Worm (Caenorhabditis elegans) whole organism, mixed stage, embryonic: ENCODE measurements around the gene pitr-2.

Source experiments
- bed-3 ChIP-seq: fragments of 200-800 bp; sonication (Bioruptor generic); optimal IDR thresholded peaks from 3 replicates; lab custom pipeline; 2018; ENCODE audit warnings: mild to moderate bottlenecking, missing genetic modification characterization, moderate library complexity, missing compliant biosample characterization
- ceh-39 ChIP-seq: fragments of 150-350 bp; optimal IDR thresholded peaks from 2 replicates; lab custom pipeline; 2014; ENCODE audit warnings: missing biosample characterization, missing genetic modification characterization
- ceh-83 ChIP-seq: fragments of 200-800 bp; sonication (Bioruptor generic); optimal IDR thresholded peaks from 2 replicates; lab custom pipeline; 2018; ENCODE audit warnings: mild to moderate bottlenecking, missing genetic modification characterization, missing compliant biosample characterization
- ces-1 ChIP-seq: fragments of 150-350 bp; optimal IDR thresholded peaks from 2 replicates; lab custom pipeline; 2014; ENCODE audit warnings: missing biosample characterization, missing genetic modification reagents, missing genetic modification characterization
- cnd-1 ChIP-seq: fragments of 200-800 bp; sonication (Bioruptor generic); optimal IDR thresholded peaks from 2 replicates; lab custom pipeline; 2018; ENCODE audit warnings: mild to moderate bottlenecking, missing genetic modification characterization, missing compliant biosample characterization
- drap-1 ChIP-seq: fragments of 200-800 bp; sonication (Bioruptor generic); optimal IDR thresholded peaks from 3 replicates; lab custom pipeline; 2018; ENCODE audit warnings: mild to moderate bottlenecking, missing genetic modification characterization, missing compliant biosample characterization
- elt-1 ChIP-seq: sonication (generic microtip); optimal IDR thresholded peaks from 2 replicates; lab custom pipeline; 2017; ENCODE audit warnings: missing genetic modification characterization, mild to moderate bottlenecking, missing compliant biosample characterization, antibody characterized with exemption, moderate library complexity, borderline replicate concordance; ENCODE audit not compliant: insufficient read depth
- flh-1 ChIP-seq: fragments of 200-800 bp; sonication (Bioruptor generic); optimal IDR thresholded peaks from 2 replicates; lab custom pipeline; 2018; ENCODE audit warnings: mild to moderate bottlenecking, missing genetic modification characterization, moderate library complexity, missing compliant biosample characterization
- ham-2 ChIP-seq: fragments of 200-800 bp; sonication (Bioruptor generic); optimal IDR thresholded peaks from 2 replicates; lab custom pipeline; 2018; ENCODE audit warnings: mild to moderate bottlenecking, missing genetic modification characterization, missing compliant biosample characterization
- hlh-1 ChIP-seq: fragments of 150-350 bp; optimal IDR thresholded peaks from 2 replicates; lab custom pipeline; 2014; ENCODE audit warnings: missing biosample characterization, missing genetic modification reagents, missing genetic modification characterization
- lin-13 ChIP-seq: fragments of 150-350 bp; optimal IDR thresholded peaks from 2 replicates; lab custom pipeline; 2014; ENCODE audit warnings: missing biosample characterization, missing genetic modification characterization
- lsy-2 ChIP-seq: fragments of 150-350 bp; optimal IDR thresholded peaks from 2 replicates; lab custom pipeline; 2014; ENCODE audit warnings: missing biosample characterization, missing genetic modification characterization
- mab-5 ChIP-seq: fragments of 150-350 bp; optimal IDR thresholded peaks from 2 replicates; lab custom pipeline; 2014; ENCODE audit warnings: missing biosample characterization, missing genetic modification characterization
- mep-1 ChIP-seq: fragments of 150-350 bp; optimal IDR thresholded peaks from 2 replicates; lab custom pipeline; 2017; ENCODE audit warnings: missing biosample characterization, missing genetic modification reagents, missing genetic modification characterization, inconsistent platforms
- mls-2 ChIP-seq: sonication (generic microtip); optimal IDR thresholded peaks from 2 replicates; lab custom pipeline; 2016; ENCODE audit warnings: mild to moderate bottlenecking, missing genetic modification characterization, moderate library complexity, missing compliant biosample characterization
- nhr-12 ChIP-seq: fragments of 150-350 bp; optimal IDR thresholded peaks from 2 replicates; lab custom pipeline; 2014; ENCODE audit warnings: missing biosample characterization, missing genetic modification characterization
- nhr-237 ChIP-seq: fragments of 150-350 bp; optimal IDR thresholded peaks from 2 replicates; lab custom pipeline; 2014; ENCODE audit warnings: missing biosample characterization, missing genetic modification characterization
- nhr-76 ChIP-seq: sonication (generic microtip); optimal IDR thresholded peaks from 2 replicates; lab custom pipeline; 2017; ENCODE audit warnings: missing biosample characterization, missing genetic modification characterization
- pha-4 ChIP-seq: fragments of 150-350 bp; optimal IDR thresholded peaks from 2 replicates; lab custom pipeline; 2018; ENCODE audit warnings: missing biosample characterization, missing genetic modification reagents, missing genetic modification characterization
- sem-2 ChIP-seq: fragments of 200-800 bp; sonication (Bioruptor generic); optimal IDR thresholded peaks from 2 replicates; lab custom pipeline; 2018; ENCODE audit warnings: mild to moderate bottlenecking, missing genetic modification characterization, missing compliant biosample characterization
- snpc-4 ChIP-seq: fragments of 150-350 bp; optimal IDR thresholded peaks from 2 replicates; lab custom pipeline; 2014; ENCODE audit warnings: missing biosample characterization, missing genetic modification characterization
- sptf-1 ChIP-seq: sonication (generic microtip); optimal IDR thresholded peaks from 2 replicates; lab custom pipeline; 2017; ENCODE audit warnings: mild to moderate bottlenecking, missing genetic modification characterization, moderate library complexity, missing compliant biosample characterization
- tbx-8 ChIP-seq: fragments of 200-800 bp; sonication (Bioruptor generic); optimal IDR thresholded peaks from 2 replicates; lab custom pipeline; 2018; ENCODE audit warnings: mild to moderate bottlenecking, missing genetic modification characterization, moderate library complexity, missing compliant biosample characterization
- unc-120 ChIP-seq: sonication (generic microtip); optimal IDR thresholded peaks from 2 replicates; lab custom pipeline; 2017; ENCODE audit warnings: missing genetic modification characterization, missing compliant biosample characterization; ENCODE audit not compliant: poor library complexity, severe bottlenecking
- unc-39 ChIP-seq: fragments of 150-350 bp; optimal IDR thresholded peaks from 2 replicates; lab custom pipeline; 2014; ENCODE audit warnings: missing biosample characterization, missing genetic modification characterization
- zip-8 ChIP-seq: fragments of 150-350 bp; optimal IDR thresholded peaks from 2 replicates; lab custom pipeline; 2014; ENCODE audit warnings: missing biosample characterization, missing genetic modification characterization

Gene pitr-2

DNA sequence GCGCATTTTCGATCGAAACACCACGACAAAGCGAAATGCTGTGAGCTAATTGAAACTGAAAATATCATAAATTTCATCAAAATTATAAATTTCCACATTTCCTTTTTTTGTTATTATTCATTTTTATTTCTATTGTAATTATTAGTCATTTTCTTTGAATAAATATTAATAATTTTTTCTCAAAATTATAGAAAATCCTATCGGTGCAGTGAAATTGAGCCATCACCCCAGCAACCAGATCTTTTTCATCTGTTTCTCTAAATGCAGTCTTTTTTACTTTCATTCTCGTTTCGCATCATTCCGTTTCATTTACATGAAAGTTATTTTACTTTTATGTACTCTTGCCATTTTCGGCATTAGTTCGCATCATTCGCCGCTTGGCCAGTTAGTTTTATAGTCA, 15.5 kb downstream of the pitr-2 start, which contains the start of gene F21C10.13:
TSS of gene F21C10.13 (plus strand) at position 301 of the 400 bp plus-strand sequence.
- TF ChIP-seq mep-1 (tag; lab: Kevin White, UChicago): no peak
- TF ChIP-seq nhr-237 (tag; lab: Kevin White, UChicago): no peak
- TF ChIP-seq cnd-1 (tag; lab: Kevin White, UChicago): no peak
- TF ChIP-seq nhr-76 (tag; lab: Kevin White, UChicago): no peak
- TF ChIP-seq pha-4 (tag; lab: Kevin White, UChicago): no peak
- TF ChIP-seq ham-2 (GFP tag; lab: Kevin White, UChicago): no peak

DNA sequence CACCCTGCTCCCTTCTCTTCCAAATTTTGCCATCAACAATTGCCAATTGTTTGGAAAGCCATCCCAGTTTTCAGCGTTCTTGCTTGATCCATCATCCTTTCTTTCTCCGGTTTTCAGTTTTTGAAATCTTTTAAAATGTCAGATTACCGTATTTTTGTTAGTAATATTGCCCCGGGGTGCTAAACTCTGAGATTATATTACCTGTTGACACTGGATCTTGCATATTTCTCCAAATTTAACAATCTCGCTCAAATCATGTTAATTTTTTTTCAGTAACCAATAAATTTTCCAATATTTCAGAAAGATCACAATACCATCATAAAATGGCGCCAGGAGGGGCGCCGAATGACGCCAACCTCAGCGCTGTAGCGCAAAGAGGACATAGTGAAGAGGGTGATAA, 25.1 kb downstream of the pitr-2 start, which contains the start of gene F21C10.7:
TSS of gene F21C10.7 (plus strand) at position 301 of the 400 bp plus-strand sequence.
- TF ChIP-seq lsy-2: no peak
- no peak for TF ChIP-seq unc-120 (tag; lab: Kevin White, UChicago)
- TF ChIP-seq bed-3 (GFP tag; lab: Kevin White, UChicago): no peak
- no peak for TF ChIP-seq pha-4 (tag; lab: Kevin White, UChicago)
- no peak for TF ChIP-seq nhr-12 (tag; lab: Kevin White, UChicago)
- TF ChIP-seq elt-1: no peak
- TF ChIP-seq sem-2 (GFP tag; lab: Kevin White, UChicago): no peak

DNA sequence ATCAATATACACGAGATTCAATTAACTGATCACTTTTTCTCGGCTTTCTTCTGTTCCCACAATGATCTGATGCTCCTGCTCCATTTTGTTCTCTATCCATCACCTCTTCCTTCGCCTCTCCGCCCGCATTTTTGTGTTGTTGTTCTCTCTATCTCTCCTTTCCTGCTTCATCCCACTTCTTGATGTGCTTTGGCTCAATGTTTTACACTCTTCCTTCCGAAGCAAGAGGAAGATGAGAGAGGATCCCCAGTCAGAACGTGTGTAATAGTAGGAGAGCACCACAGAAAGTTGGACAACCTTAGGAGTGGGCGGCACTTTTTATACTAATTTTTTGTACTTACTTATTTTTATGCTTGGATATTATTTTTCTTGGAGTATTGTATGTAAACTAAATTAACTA, 25.6 kb downstream of the pitr-2 start:
- TF ChIP-seq ceh-83 (GFP tag; lab: Kevin White, UChicago): no peak
- peak; percentile 43 for TF ChIP-seq hlh-1 (tag; lab: Kevin White, UChicago)
- TF ChIP-seq unc-120 (tag; lab: Kevin White, UChicago): peak; percentile 97
- TF ChIP-seq, all 35 proteins: peak for 2

DNA sequence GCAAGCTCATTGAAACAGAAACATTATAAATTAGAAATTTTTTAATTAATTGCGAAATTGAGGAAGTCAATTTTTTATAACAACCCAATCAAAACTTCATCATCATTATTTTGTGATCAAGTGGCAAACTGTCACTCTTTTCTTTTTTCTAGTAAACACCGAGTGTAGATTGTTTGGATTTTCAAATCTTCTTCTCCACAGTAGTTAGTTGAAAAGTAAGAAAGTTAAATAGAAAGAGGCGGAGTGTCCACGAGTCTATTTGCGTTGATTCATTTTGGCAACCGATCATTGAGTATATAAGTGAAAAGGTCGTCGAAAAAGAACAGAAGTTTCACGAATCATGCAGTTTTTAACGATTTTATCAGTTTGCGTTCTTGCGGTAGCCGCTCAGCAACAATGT, 28.2 kb downstream of the pitr-2 start, which contains the start of gene pqn-31:
TSS of gene pqn-31 (plus strand) at position 301 of the 400 bp plus-strand sequence.
- TF ChIP-seq mep-1 (tag; lab: Kevin White, UChicago): no peak

DNA sequence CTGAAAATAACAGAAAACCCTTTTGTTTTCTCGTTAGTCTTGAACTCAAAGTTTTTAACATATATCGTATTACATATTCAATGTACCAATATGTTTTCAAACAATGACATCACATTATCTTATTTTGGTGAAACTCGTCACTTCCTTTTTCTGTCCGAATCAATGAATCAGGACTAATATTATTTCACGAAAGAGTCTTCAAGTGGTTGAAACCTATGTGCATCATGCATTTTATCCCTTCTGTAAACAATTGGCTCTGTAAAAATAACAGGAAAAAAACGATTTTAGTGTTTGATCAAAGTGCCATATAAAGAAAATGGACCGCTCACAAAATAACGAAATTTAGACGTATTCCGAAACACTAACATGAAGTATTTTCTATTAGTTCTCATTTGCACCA, 29.3 kb downstream of the pitr-2 start, which contains the start of gene F21C10.18:
TSS of gene F21C10.18 (plus strand) at position 301 of the 400 bp plus-strand sequence.
- TF ChIP-seq tbx-8: no peak
- no peak for TF ChIP-seq ces-1 (GFP tag; lab: Kevin White, UChicago)
- no peak for TF ChIP-seq flh-1 (GFP tag; lab: Kevin White, UChicago)
- no peak for TF ChIP-seq lin-13 (tag; lab: Kevin White, UChicago)
- TF ChIP-seq bed-3 (GFP tag; lab: Kevin White, UChicago): no peak
- no peak for TF ChIP-seq zip-8 (tag; lab: Kevin White, UChicago)
- TF ChIP-seq mab-5 (tag; lab: Kevin White, UChicago): no peak
- no peak for TF ChIP-seq nhr-237 (tag; lab: Kevin White, UChicago)
- TF ChIP-seq cnd-1 (tag; lab: Kevin White, UChicago): no peak
- TF ChIP-seq unc-120 (tag; lab: Kevin White, UChicago): no peak
- no peak for TF ChIP-seq sptf-1 (tag; lab: Kevin White, UChicago)
- TF ChIP-seq pha-4 (tag; lab: Kevin White, UChicago): no peak
- no peak for TF ChIP-seq nhr-76 (tag; lab: Kevin White, UChicago)
- TF ChIP-seq sem-2 (GFP tag; lab: Kevin White, UChicago): no peak
- no peak for TF ChIP-seq drap-1
- TF ChIP-seq unc-39 (tag; lab: Kevin White, UChicago): no peak
- no peak for TF ChIP-seq ceh-39 (tag; lab: Kevin White, UChicago)
- TF ChIP-seq lsy-2: no peak
- TF ChIP-seq mls-2: no peak

DNA sequence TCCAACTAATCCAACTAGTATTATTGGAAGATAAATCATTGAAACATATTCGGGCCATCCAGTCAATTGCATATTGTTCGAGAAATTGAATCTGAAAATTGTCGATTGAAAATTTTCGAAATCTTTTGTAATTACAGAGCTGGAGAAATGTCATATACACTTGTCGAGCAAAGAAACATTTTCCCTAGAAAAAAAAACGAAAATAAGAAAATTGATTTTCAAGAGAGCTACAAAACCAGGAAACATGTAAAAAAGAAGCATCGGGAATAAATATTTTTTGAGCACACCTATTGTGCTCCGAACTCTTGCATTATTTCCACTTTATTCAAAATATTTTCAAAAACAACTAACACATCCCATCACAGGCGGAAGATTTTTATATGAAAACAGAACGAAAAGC, 36.5 kb downstream of the pitr-2 start, which contains the start of gene frpr-6:
TSS of gene frpr-6 (minus strand) at position 101 of the 400 bp plus-strand sequence.
- TF ChIP-seq sptf-1 (tag; lab: Kevin White, UChicago) (no peak), snpc-4 (tag; lab: Kevin White, UChicago) (no peak), ham-2 (GFP tag; lab: Kevin White, UChicago) (no peak), ces-1 (GFP tag; lab: Kevin White, UChicago) (no peak), zip-8 (tag; lab: Kevin White, UChicago) (no peak)
